Worm (Caenorhabditis elegans): ENCODE measurements around the gene nhr-119.

- TF ChIP-seq aly-2 (tag; optimal IDR thresholded peaks at IDR 0.05) (no peak), nhr-12 (tag; optimal IDR thresholded peaks at IDR 0.05) (no peak), fkh-10 (GFP tag; optimal IDR thresholded peaks at IDR 0.05) (no peak), ama-1 (optimal IDR thresholded peaks at IDR 0.05) (no peak), tbx-2 (tag; optimal IDR thresholded peaks at IDR 0.05) (no peak), nhr-28 (tag; optimal IDR thresholded peaks at IDR 0.05) (no peak), fos-1 (tag; optimal IDR thresholded peaks at IDR 0.05) (no peak), sea-2 (GFP tag; optimal IDR thresholded peaks at IDR 0.05) (no peak)
Measured at ce11 chrII:2843088-2843487, 42.7 kb upstream of the nhr-119 start, which contains the start of gene Y110A2AL.7.

All from whole organism, L3 larva.